Fruit fly (Drosophila melanogaster) whole organism, prepupa: ENCODE data around the gene CG11700.

Source experiments
- Blimp-1 ChIP-seq: fragments of 200-800 bp; sonication (Bioruptor generic); optimal IDR thresholded peaks from 3 replicates; lab custom pipeline; 2017; ENCODE audit warnings: missing biosample characterization, missing genetic modification characterization, mild to moderate bottlenecking, moderate library complexity, missing genetic modification reagents
- CG10631 ChIP-seq: fragments of 200-800 bp; sonication (Bioruptor generic); optimal IDR thresholded peaks from 2 replicates; lab custom pipeline; 2016; ENCODE audit warnings: missing biosample characterization, missing genetic modification characterization
- CG10669 ChIP-seq: fragments of 200-800 bp; sonication (Bioruptor generic); optimal IDR thresholded peaks from 3 replicates; lab custom pipeline; 2018; ENCODE audit warnings: missing biosample characterization, mild to moderate bottlenecking, missing genetic modification characterization, moderate library complexity
- CG11762 ChIP-seq: fragments of 200-800 bp; sonication (Bioruptor generic); optimal IDR thresholded peaks from 3 replicates; lab custom pipeline; 2016; ENCODE audit warnings: missing biosample characterization, missing genetic modification characterization; ENCODE audit not compliant: insufficient read depth
- CG11902 ChIP-seq: fragments of 200-800 bp; sonication (Bioruptor generic); optimal IDR thresholded peaks from 3 replicates; lab custom pipeline; 2016; ENCODE audit warnings: missing biosample characterization, missing genetic modification characterization
- CG15336 ChIP-seq: fragments of 200-800 bp; sonication (Bioruptor generic); IDR thresholded peaks from 2 replicates; pipeline ENCODE4 v1.3.6; 2022; ENCODE audit warnings: missing biosample characterization, missing genetic modification characterization
- CG1621 ChIP-seq: fragments of 200-800 bp; sonication (Bioruptor generic); optimal IDR thresholded peaks from 3 replicates; lab custom pipeline; 2018; ENCODE audit warnings: missing biosample characterization, mild to moderate bottlenecking, missing genetic modification characterization
- CG16779 ChIP-seq: fragments of 200-800 bp; sonication (Bioruptor generic); optimal IDR thresholded peaks from 3 replicates; lab custom pipeline; 2017; ENCODE audit warnings: missing biosample characterization, mild to moderate bottlenecking, missing genetic modification characterization
- CG3032 ChIP-seq: fragments of 200-800 bp; optimal IDR thresholded peaks from 2 replicates; lab custom pipeline; 2019; ENCODE audit warnings: missing biosample characterization, mild to moderate bottlenecking, missing genetic modification characterization, moderate library complexity
- CG3919 ChIP-seq: fragments of 200-800 bp; sonication (Bioruptor generic); optimal IDR thresholded peaks from 3 replicates; lab custom pipeline; 2016; ENCODE audit warnings: missing biosample characterization, missing genetic modification characterization
- CG4318 ChIP-seq: fragments of 200-800 bp; sonication (Bioruptor generic); optimal IDR thresholded peaks from 3 replicates; lab custom pipeline; 2017; ENCODE audit warnings: missing biosample characterization, mild to moderate bottlenecking, missing genetic modification characterization
- CG6163 ChIP-seq: fragments of 200-800 bp; sonication (Bioruptor generic); IDR thresholded peaks from 3 replicates; pipeline ENCODE4 v1.3.6; 2022; ENCODE audit warnings: missing biosample characterization, missing genetic modification characterization
- CG6792 ChIP-seq: fragments of 200-800 bp; sonication (Bioruptor generic); optimal IDR thresholded peaks from 3 replicates; lab custom pipeline; 2016; ENCODE audit warnings: missing biosample characterization, missing genetic modification characterization
- CG6808 ChIP-seq: fragments of 200-800 bp; sonication (Bioruptor generic); optimal IDR thresholded peaks from 3 replicates; lab custom pipeline; 2017; ENCODE audit warnings: missing biosample characterization, missing genetic modification characterization, mild to moderate bottlenecking, moderate library complexity, missing genetic modification reagents
- CG6854 ChIP-seq: fragments of 200-800 bp; sonication (Bioruptor generic); optimal IDR thresholded peaks from 2 replicates; lab custom pipeline; 2017; ENCODE audit warnings: missing biosample characterization, mild to moderate bottlenecking, missing genetic modification characterization
- CG7368 ChIP-seq: fragments of 200-800 bp; sonication (Bioruptor generic); optimal IDR thresholded peaks from 3 replicates; lab custom pipeline; 2016; ENCODE audit warnings: missing biosample characterization, missing genetic modification characterization
- CG8119 ChIP-seq: fragments of 200-800 bp; sonication (Bioruptor generic); IDR thresholded peaks from 3 replicates; pipeline ENCODE4 v1.3.6; 2022; ENCODE audit warnings: missing biosample characterization, missing genetic modification characterization
- CG8632 ChIP-seq: fragments of 200-800 bp; sonication (Bioruptor generic); optimal IDR thresholded peaks from 3 replicates; lab custom pipeline; 2016; ENCODE audit warnings: missing biosample characterization, missing genetic modification characterization
- Eip78C ChIP-seq: fragments of 200-800 bp; sonication (Bioruptor generic); peaks from one replicate; lab custom pipeline; 2016; ENCODE audit warnings: missing biosample characterization, missing genetic modification characterization
- Eip93F ChIP-seq: fragments of 200-800 bp; sonication (Bioruptor generic); optimal IDR thresholded peaks from 2 replicates; lab custom pipeline; 2016; ENCODE audit warnings: missing biosample characterization, mild to moderate bottlenecking, missing genetic modification characterization
- Ets21C ChIP-seq: fragments of 200-800 bp; sonication (Bioruptor generic); optimal IDR thresholded peaks from 3 replicates; lab custom pipeline; 2016; ENCODE audit warnings: missing biosample characterization, missing genetic modification characterization
- Ets96B ChIP-seq: fragments of 200-800 bp; optimal IDR thresholded peaks from 2 replicates; lab custom pipeline; 2019; ENCODE audit warnings: missing biosample characterization, mild to moderate bottlenecking, missing genetic modification characterization, moderate library complexity
- Gug ChIP-seq: fragments of 200-800 bp; sonication (Bioruptor generic); IDR thresholded peaks from 2 replicates; pipeline ENCODE4 v1.3.6; 2022; ENCODE audit warnings: missing biosample characterization, missing genetic modification characterization
- Hr38 ChIP-seq: sonication (Bioruptor generic); optimal IDR thresholded peaks from 2 replicates; lab custom pipeline; 2016; ENCODE audit warnings: missing biosample characterization, missing genetic modification characterization
- Hr39 ChIP-seq: fragments of 200-800 bp; sonication (Bioruptor generic); optimal IDR thresholded peaks from 2 replicates; lab custom pipeline; 2016; ENCODE audit warnings: missing biosample characterization, missing genetic modification characterization
- Lpt ChIP-seq: fragments of 200-800 bp; sonication (Bioruptor generic); optimal IDR thresholded peaks from 3 replicates; lab custom pipeline; 2016; ENCODE audit warnings: missing biosample characterization, missing genetic modification characterization
- Sox102F ChIP-seq: fragments of 200-800 bp; sonication (Bioruptor generic); optimal IDR thresholded peaks from 2 replicates; lab custom pipeline; 2016; ENCODE audit warnings: missing biosample characterization, mild to moderate bottlenecking, missing genetic modification characterization
- Sox14 ChIP-seq: fragments of 200-800 bp; sonication (Bioruptor generic); optimal IDR thresholded peaks from 3 replicates; lab custom pipeline; 2016; ENCODE audit warnings: missing biosample characterization, missing genetic modification characterization
- Sox15 ChIP-seq: fragments of 200-800 bp; sonication (Bioruptor generic); optimal IDR thresholded peaks from 3 replicates; lab custom pipeline; 2016; ENCODE audit warnings: missing biosample characterization, missing genetic modification characterization
- achi ChIP-seq: fragments of 200-800 bp; sonication (Bioruptor generic); optimal IDR thresholded peaks from 3 replicates; lab custom pipeline; 2016; ENCODE audit warnings: missing biosample characterization, missing genetic modification characterization
- acj6 ChIP-seq: fragments of 200-800 bp; sonication (Bioruptor generic); optimal IDR thresholded peaks from 3 replicates; lab custom pipeline; 2016; ENCODE audit warnings: missing biosample characterization, missing genetic modification characterization
- dac ChIP-seq: fragments of 200-800 bp; sonication (Bioruptor generic); optimal IDR thresholded peaks from 2 replicates; lab custom pipeline; 2017; ENCODE audit warnings: missing biosample characterization, mild to moderate bottlenecking, missing genetic modification characterization
- dsx ChIP-seq: fragments of 200-800 bp; optimal IDR thresholded peaks from 3 replicates; lab custom pipeline; 2019; ENCODE audit warnings: missing biosample characterization, mild to moderate bottlenecking, missing genetic modification characterization, moderate library complexity; ENCODE audit not compliant: poor library complexity, severe bottlenecking
- esn ChIP-seq: fragments of 200-800 bp; sonication (Bioruptor generic); optimal IDR thresholded peaks from 2 replicates; lab custom pipeline; 2016; ENCODE audit warnings: missing biosample characterization, mild to moderate bottlenecking, missing genetic modification characterization, moderate library complexity
- fd85E ChIP-seq: fragments of 200-800 bp; sonication (Bioruptor generic); optimal IDR thresholded peaks from 3 replicates; lab custom pipeline; 2016; ENCODE audit warnings: missing biosample characterization, missing genetic modification characterization
- fkh ChIP-seq: fragments of 200-800 bp; sonication (Bioruptor generic); optimal IDR thresholded peaks from 3 replicates; lab custom pipeline; 2017; ENCODE audit warnings: missing biosample characterization, mild to moderate bottlenecking, missing genetic modification characterization, moderate library complexity
- lz ChIP-seq: fragments of 200-800 bp; sonication (Bioruptor generic); optimal IDR thresholded peaks from 3 replicates; lab custom pipeline; 2016; ENCODE audit warnings: missing biosample characterization, missing genetic modification characterization
- net ChIP-seq: fragments of 200-800 bp; sonication (Bioruptor generic); optimal IDR thresholded peaks from 3 replicates; lab custom pipeline; 2016; ENCODE audit warnings: missing biosample characterization, missing genetic modification characterization
- pdm3 ChIP-seq: fragments of 200-800 bp; sonication (Bioruptor generic); optimal IDR thresholded peaks from 3 replicates; lab custom pipeline; 2016; ENCODE audit warnings: missing biosample characterization, missing genetic modification characterization
- salr ChIP-seq, 2 experiments: fragments of 200-800 bp; sonication (Bioruptor generic); optimal IDR thresholded peaks; 3 replicates each; lab custom pipeline; 2016 to 2018; ENCODE audit warnings: missing biosample characterization in 2 of 2, missing genetic modification characterization in 2 of 2, mild to moderate bottlenecking in 1 of 2
- spab ChIP-seq: fragments of 200-800 bp; sonication (Bioruptor generic); optimal IDR thresholded peaks from 2 replicates; lab custom pipeline; 2017; ENCODE audit warnings: missing biosample characterization, mild to moderate bottlenecking, missing genetic modification characterization, missing genetic modification reagents
- ss ChIP-seq, 2 experiments: fragments of 200-800 bp; sonication (Bioruptor generic); optimal IDR thresholded peaks; 2 replicates in 1 of 2; 3 replicates in 1 of 2; lab custom pipeline; 2017 to 2018; ENCODE audit warnings: mild to moderate bottlenecking in 2 of 2, missing biosample characterization in 2 of 2, missing genetic modification characterization in 2 of 2, moderate library complexity in 1 of 2
- svp ChIP-seq: fragments of 200-800 bp; sonication (Bioruptor generic); peaks from one replicate; lab custom pipeline; 2016; ENCODE audit warnings: missing biosample characterization, missing genetic modification characterization
- vri ChIP-seq: fragments of 200-800 bp; sonication (Bioruptor generic); optimal IDR thresholded peaks from 3 replicates; lab custom pipeline; 2016; ENCODE audit warnings: missing biosample characterization, mild to moderate bottlenecking, missing genetic modification characterization

Gene CG11700

DNA sequence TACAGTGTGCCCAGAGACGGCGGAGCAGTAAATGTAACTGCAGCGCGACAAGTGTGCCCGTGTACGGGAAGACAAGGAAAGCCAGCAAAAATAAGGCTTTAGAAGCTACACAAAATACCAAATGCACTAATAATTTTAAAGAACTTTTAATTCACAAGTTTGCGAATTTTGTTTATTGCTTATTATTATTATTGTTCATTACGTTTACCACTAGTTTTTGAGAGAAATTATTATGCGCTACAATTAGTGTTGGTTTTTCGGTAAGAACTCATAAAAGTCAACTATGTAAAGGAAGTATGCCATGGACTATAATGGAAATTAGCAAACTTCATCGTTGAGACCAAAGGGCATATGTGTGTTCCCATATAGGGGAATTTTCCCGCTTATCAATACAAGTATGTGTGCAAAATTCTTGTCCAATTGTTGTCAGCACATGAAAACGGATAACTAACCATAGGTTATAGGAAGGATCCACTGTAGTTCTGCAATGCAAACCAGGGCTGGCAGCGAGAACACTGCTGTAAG lies 16.1 kb downstream of the CG11700 start, which contains the start of gene schlank (continued):
- TF ChIP-seq CG11762 (GFP tag; lab: Kevin White, UChicago) (peak; percentile 16), lz (GFP tag; lab: Kevin White, UChicago) (peak; percentile 59), CG8119 (GFP tag; lab: Robert Waterston, UW) (peak; percentile 59), Eip78C (peak; percentile 85), Ets96B (tag; lab: Kevin White, UChicago) (peak; percentile 38), CG6854 (GFP tag; lab: Kevin White, UChicago) (no peak), dac (peak; percentile 10), fd85E (no peak), CG10631 (no peak), dsx (GFP tag; lab: Kevin White, UChicago) (peak; percentile 51), fkh (GFP tag; lab: Kevin White, UChicago) (no peak), CG10669 (GFP tag; lab: Kevin White, UChicago) (no peak), Sox15 (GFP tag; lab: Kevin White, UChicago) (peak; percentile 52), pdm3 (GFP tag; lab: Kevin White, UChicago) (no peak), CG6163 (peak; percentile 68), salr (GFP tag; optimal IDR thresholded peaks at IDR 0.05; lab: Kevin White, UChicago) (peak in 1 of 2 experiments; percentile 10), CG7368 (GFP tag; lab: Kevin White, UChicago) (peak; percentile 20), spab (GFP tag; lab: Kevin White, UChicago) (no peak), CG6792 (GFP tag; lab: Kevin White, UChicago) (peak; percentile 28), Hr38 (no peak), CG3032 (tag; lab: Kevin White, UChicago) (peak; percentile 62), Hr39 (GFP tag; lab: Kevin White, UChicago) (peak; percentile 70), Gug (GFP tag; lab: Robert Waterston, UW) (peak; percentile 42; the same call in 1 of the 2 replicates), CG16779 (tag; lab: Kevin White, UChicago) (no peak), Sox102F (GFP tag; lab: Kevin White, UChicago) (no peak), Sox14 (GFP tag; lab: Kevin White, UChicago) (peak; percentile 42), CG3919 (GFP tag; lab: Kevin White, UChicago) (peak; percentile 41), esn (GFP tag; lab: Kevin White, UChicago) (peak; percentile 61), CG15336 (GFP tag; lab: Robert Waterston, UW) (peak; percentile 62), Ets21C (GFP tag; lab: Kevin White, UChicago) (peak; percentile 48), CG8632 (GFP tag; lab: Kevin White, UChicago) (no peak)
- TF ChIP-seq, all 60 proteins: peak for 36

- TF ChIP-seq fkh (GFP tag; lab: Kevin White, UChicago) = no peak
- no peak for TF ChIP-seq Ets21C (GFP tag; lab: Kevin White, UChicago)
- TF ChIP-seq CG6854 (GFP tag; lab: Kevin White, UChicago) = no peak
Observed at dm6 chrX:6266092-6266491, 17.3 kb downstream of the CG11700 start.

DNA sequence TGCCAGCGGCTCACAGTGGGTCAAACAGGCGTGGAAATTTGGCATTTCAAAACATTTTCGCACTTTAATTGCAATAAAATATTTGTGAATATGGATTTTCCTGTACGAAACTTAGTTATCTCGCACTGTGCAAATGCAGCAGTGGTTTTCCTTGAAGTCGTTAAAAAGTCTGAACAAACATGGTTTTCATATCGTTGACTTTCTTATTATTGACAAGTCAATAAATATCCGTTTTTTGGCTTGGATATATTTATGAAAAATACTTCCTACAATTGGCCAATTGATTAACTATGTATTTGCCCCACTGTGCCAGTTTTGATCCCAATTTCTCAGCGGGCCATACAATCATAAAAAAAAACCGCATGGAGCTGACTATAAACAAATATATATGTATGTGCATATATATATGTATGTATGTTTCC lies 17.9 kb downstream of the CG11700 start:
- TF ChIP-seq pdm3 (GFP tag; lab: Kevin White, UChicago) = peak; percentile 96
- TF ChIP-seq Sox14 (GFP tag; lab: Kevin White, UChicago) = peak; percentile 92
- peak; percentile 96 for TF ChIP-seq net (GFP tag; lab: Kevin White, UChicago)
- TF ChIP-seq CG8119 (GFP tag; lab: Robert Waterston, UW) = peak; percentile 97
- peak; percentile 64 to 78 for TF ChIP-seq ss (GFP tag; optimal IDR thresholded peaks at IDR 0.05; lab: Kevin White, UChicago)
- peak; percentile 97 for TF ChIP-seq dac
- peak; percentile 91 for TF ChIP-seq CG6163
- peak; percentile 86 for TF ChIP-seq CG1621 (tag; lab: Kevin White, UChicago)
- peak; percentile 65 for TF ChIP-seq fkh (GFP tag; lab: Kevin White, UChicago)
- peak; percentile 94 for TF ChIP-seq svp (GFP tag; lab: Kevin White, UChicago)
- TF ChIP-seq esn (GFP tag; lab: Kevin White, UChicago) = peak; percentile 93
- peak; percentile 87 for TF ChIP-seq CG7368 (GFP tag; lab: Kevin White, UChicago)
- peak; percentile 83 for TF ChIP-seq CG6808
- peak; percentile 90 for TF ChIP-seq acj6
- peak; percentile 67 to 95 for TF ChIP-seq salr (GFP tag; optimal IDR thresholded peaks at IDR 0.05; lab: Kevin White, UChicago)
- TF ChIP-seq Lpt (GFP tag; lab: Kevin White, UChicago) = peak; percentile 97
- peak; percentile 44 for TF ChIP-seq Blimp-1 (GFP tag; lab: Kevin White, UChicago)
- TF ChIP-seq CG11902 (GFP tag; lab: Kevin White, UChicago) = peak; percentile 87
- TF ChIP-seq CG6854 (GFP tag; lab: Kevin White, UChicago) = peak; percentile 56
- TF ChIP-seq vri (GFP tag; lab: Kevin White, UChicago) = peak; percentile 82
- TF ChIP-seq achi (GFP tag; lab: Kevin White, UChicago) = peak; percentile 94
- TF ChIP-seq Hr39 (GFP tag; lab: Kevin White, UChicago) = peak; percentile 91
- TF ChIP-seq lz (GFP tag; lab: Kevin White, UChicago) = peak; percentile 92
- peak; percentile 96 for TF ChIP-seq CG4318 (GFP tag; lab: Kevin White, UChicago)
- peak; percentile 25 for TF ChIP-seq Eip93F (GFP tag; lab: Kevin White, UChicago)
- peak; percentile 96 for TF ChIP-seq CG15336 (GFP tag; lab: Robert Waterston, UW)
- TF ChIP-seq CG3032 (tag; lab: Kevin White, UChicago) = peak; percentile 80
